Fruit fly (Drosophila melanogaster) whole organism, embryonic: ENCODE data around the gene CG7810.

Experiments
- Bgb ChIP-seq: fragments of 200-800 bp; sonication (Bioruptor generic); IDR thresholded peaks from 2 replicates; pipeline ENCODE4 v1.3.6; 2022; ENCODE audit warnings: missing biosample characterization, missing genetic modification characterization; ENCODE audit not compliant: partially characterized antibody
- CG10267 ChIP-seq: fragments of 200-800 bp; sonication (Bioruptor generic); optimal IDR thresholded peaks from 2 replicates; lab custom pipeline; 2018; ENCODE audit warnings: missing biosample characterization, mild to moderate bottlenecking, missing genetic modification characterization, moderate library complexity
- CG10274 ChIP-seq: fragments of 200-800 bp; sonication (Bioruptor generic); optimal IDR thresholded peaks from 3 replicates; lab custom pipeline; 2017; ENCODE audit warnings: missing biosample characterization, mild to moderate bottlenecking, missing genetic modification characterization
- CG10462 ChIP-seq: fragments of 200-800 bp; sonication (Bioruptor generic); optimal IDR thresholded peaks from 2 replicates; lab custom pipeline; 2016; ENCODE audit warnings: missing biosample characterization, missing genetic modification characterization
- CG10565 ChIP-seq: fragments of 200-800 bp; sonication (Bioruptor generic); optimal IDR thresholded peaks from 3 replicates; lab custom pipeline; 2016; ENCODE audit warnings: missing biosample characterization, mild to moderate bottlenecking, missing genetic modification characterization
- CG11093 ChIP-seq: fragments of 200-800 bp; sonication (Bioruptor generic); IDR thresholded peaks from 3 replicates; pipeline ENCODE4 v1.3.6; 2022; ENCODE audit warnings: missing biosample characterization, missing genetic modification characterization
- CG11456 ChIP-seq: fragments of 200-800 bp; sonication (Bioruptor generic); IDR thresholded peaks from 3 replicates; pipeline ENCODE4 v1.3.6; 2022; ENCODE audit warnings: missing biosample characterization, missing genetic modification characterization
- CG12769 ChIP-seq: fragments of 200-800 bp; sonication (Bioruptor generic); optimal IDR thresholded peaks from 2 replicates; lab custom pipeline; 2019; ENCODE audit warnings: missing biosample characterization, mild to moderate bottlenecking, missing genetic modification characterization, moderate library complexity
- CG13624 ChIP-seq: fragments of 200-800 bp; sonication (Bioruptor generic); optimal IDR thresholded peaks from 2 replicates; lab custom pipeline; 2016; ENCODE audit warnings: missing biosample characterization, missing genetic modification characterization
- CG14667 ChIP-seq: fragments of 200-800 bp; sonication (Bioruptor generic); IDR thresholded peaks from 2 replicates; pipeline ENCODE4 v1.3.6; 2022; ENCODE audit warnings: missing biosample characterization, missing genetic modification characterization
- CG15073 ChIP-seq: fragments of 200-800 bp; sonication (Bioruptor generic); optimal IDR thresholded peaks from 2 replicates; lab custom pipeline; 2016; ENCODE audit warnings: missing biosample characterization, missing genetic modification characterization
- CG1529 ChIP-seq: fragments of 200-800 bp; sonication (Bioruptor generic); optimal IDR thresholded peaks from 3 replicates; lab custom pipeline; 2018; ENCODE audit warnings: missing biosample characterization, missing genetic modification characterization
- CG1603 ChIP-seq: fragments of 200-800 bp; sonication (Bioruptor generic); optimal IDR thresholded peaks from 2 replicates; lab custom pipeline; 2019; ENCODE audit warnings: missing biosample characterization, mild to moderate bottlenecking, missing genetic modification characterization, moderate library complexity
- CG1647 ChIP-seq: fragments of 200-800 bp; sonication (Bioruptor generic); optimal IDR thresholded peaks from 3 replicates; lab custom pipeline; 2016; ENCODE audit warnings: missing biosample characterization, missing genetic modification characterization
- CG18476 ChIP-seq: fragments of 200-800 bp; sonication (Bioruptor generic); optimal IDR thresholded peaks from 2 replicates; lab custom pipeline; 2016; ENCODE audit warnings: missing biosample characterization, mild to moderate bottlenecking, missing genetic modification characterization
- CG31365 ChIP-seq: fragments of 200-800 bp; sonication (Bioruptor generic); optimal IDR thresholded peaks from 2 replicates; lab custom pipeline; 2018; ENCODE audit warnings: missing biosample characterization, mild to moderate bottlenecking, missing genetic modification characterization
- CG3281 ChIP-seq: fragments of 200-800 bp; sonication (Bioruptor generic); optimal IDR thresholded peaks from 3 replicates; lab custom pipeline; 2017; ENCODE audit warnings: missing biosample characterization, mild to moderate bottlenecking, missing genetic modification characterization
- CG4328 ChIP-seq: fragments of 200-800 bp; sonication (Bioruptor generic); optimal IDR thresholded peaks from 3 replicates; lab custom pipeline; 2017; ENCODE audit warnings: missing biosample characterization, missing genetic modification reagents, missing genetic modification characterization
- CG6683 ChIP-seq: fragments of 200-800 bp; sonication (Bioruptor generic); optimal IDR thresholded peaks from 2 replicates; lab custom pipeline; 2017; ENCODE audit warnings: missing biosample characterization, mild to moderate bottlenecking, missing genetic modification characterization, missing genetic modification reagents
- CG7556 ChIP-seq: fragments of 200-800 bp; sonication (Bioruptor generic); optimal IDR thresholded peaks from 2 replicates; lab custom pipeline; 2017; ENCODE audit warnings: missing biosample characterization, mild to moderate bottlenecking, missing genetic modification characterization
- CG9437 ChIP-seq: fragments of 200-800 bp; sonication (Bioruptor generic); optimal IDR thresholded peaks from 2 replicates; lab custom pipeline; 2018; ENCODE audit warnings: missing biosample characterization, mild to moderate bottlenecking, missing genetic modification characterization
- Dbx ChIP-seq: fragments of 200-800 bp; sonication (Bioruptor generic); IDR thresholded peaks from 3 replicates; pipeline ENCODE4 v1.3.6; 2022; ENCODE audit warnings: missing biosample characterization, missing genetic modification characterization
- Ets97D ChIP-seq: fragments of 200-800 bp; sonication (Bioruptor generic); optimal IDR thresholded peaks from 3 replicates; lab custom pipeline; 2016; ENCODE audit warnings: missing biosample characterization, missing genetic modification characterization
- HLH54F ChIP-seq: fragments of 200-800 bp; sonication (Bioruptor generic); optimal IDR thresholded peaks from 3 replicates; lab custom pipeline; 2016; ENCODE audit warnings: missing biosample characterization, missing genetic modification characterization
- Hand ChIP-seq: fragments of 200-800 bp; sonication (Bioruptor generic); optimal IDR thresholded peaks from 2 replicates; lab custom pipeline; 2017; ENCODE audit warnings: mild to moderate bottlenecking, missing biosample characterization, missing genetic modification reagents, missing genetic modification characterization
- Hey ChIP-seq: fragments of 200-800 bp; sonication (Bioruptor generic); optimal IDR thresholded peaks from 3 replicates; lab custom pipeline; 2018; ENCODE audit warnings: missing biosample characterization, mild to moderate bottlenecking, missing genetic modification characterization
- NC2α ChIP-seq: fragments of 200-800 bp; sonication (Bioruptor generic); optimal IDR thresholded peaks from 2 replicates; lab custom pipeline; 2016; ENCODE audit warnings: missing biosample characterization, missing genetic modification characterization
- NFAT ChIP-seq: fragments of 200-800 bp; sonication (Bioruptor generic); IDR thresholded peaks from 2 replicates; pipeline ENCODE4 v1.3.6; 2022; ENCODE audit warnings: missing biosample characterization, missing genetic modification characterization
- Sox100B ChIP-seq: fragments of 200-800 bp; sonication (Bioruptor generic); optimal IDR thresholded peaks from 3 replicates; lab custom pipeline; 2018; ENCODE audit warnings: missing biosample characterization, mild to moderate bottlenecking, missing genetic modification characterization
- Sry-β ChIP-seq: fragments of 200-800 bp; sonication (Bioruptor generic); optimal IDR thresholded peaks from 2 replicates; lab custom pipeline; 2018; ENCODE audit warnings: missing biosample characterization, mild to moderate bottlenecking, missing genetic modification characterization, moderate library complexity
- ab ChIP-seq: fragments of 200-800 bp; sonication (Bioruptor generic); optimal IDR thresholded peaks from 2 replicates; lab custom pipeline; 2016; ENCODE audit warnings: missing biosample characterization, missing genetic modification characterization
- amos ChIP-seq: fragments of 200-800 bp; sonication (Bioruptor generic); IDR thresholded peaks from 2 replicates; pipeline ENCODE4 v1.3.6; 2022; ENCODE audit warnings: missing biosample characterization, missing genetic modification characterization; ENCODE audit not compliant: partially characterized antibody
- ase ChIP-seq: fragments of 200-800 bp; sonication (Bioruptor generic); IDR thresholded peaks from 3 replicates; pipeline ENCODE4 v1.3.6; 2022; ENCODE audit warnings: missing biosample characterization, missing genetic modification characterization
- az2 ChIP-seq: fragments of 200-800 bp; sonication (Bioruptor generic); optimal IDR thresholded peaks from 3 replicates; lab custom pipeline; 2016; ENCODE audit warnings: missing biosample characterization, missing genetic modification characterization
- chif ChIP-seq, 2 experiments: fragments of 200-800 bp; sonication (Bioruptor generic); optimal IDR thresholded peaks; 3 replicates each; lab custom pipeline; 2016; ENCODE audit warnings: missing biosample characterization in 2 of 2, missing genetic modification characterization in 2 of 2
- dmrt11E ChIP-seq: fragments of 200-800 bp; sonication (Bioruptor generic); optimal IDR thresholded peaks from 3 replicates; lab custom pipeline; 2018; ENCODE audit warnings: missing biosample characterization, mild to moderate bottlenecking, missing genetic modification characterization, moderate library complexity
- gce ChIP-seq: fragments of 200-800 bp; sonication (Bioruptor generic); IDR thresholded peaks from 3 replicates; pipeline ENCODE4 v1.3.6; 2022; ENCODE audit warnings: missing biosample characterization, missing genetic modification characterization
- her ChIP-seq: fragments of 200-800 bp; sonication (Bioruptor generic); optimal IDR thresholded peaks from 2 replicates; lab custom pipeline; 2016; ENCODE audit warnings: missing biosample characterization, missing genetic modification characterization
- insv ChIP-seq, 2 experiments: fragments of 200-800 bp; sonication (Bioruptor generic); optimal IDR thresholded peaks; 3 replicates each; lab custom pipeline; 2016 to 2018; ENCODE audit warnings: missing biosample characterization in 2 of 2, missing genetic modification characterization in 2 of 2
- knrl ChIP-seq: fragments of 200-800 bp; sonication (Bioruptor generic); IDR thresholded peaks from 3 replicates; pipeline ENCODE4 v1.3.6; 2022; ENCODE audit warnings: missing biosample characterization, missing genetic modification characterization; ENCODE audit not compliant: partially characterized antibody
- lab ChIP-seq: fragments of 200-800 bp; sonication (Bioruptor generic); optimal IDR thresholded peaks from 3 replicates; lab custom pipeline; 2017; ENCODE audit warnings: missing biosample characterization, missing genetic modification characterization, mild to moderate bottlenecking, moderate library complexity, missing genetic modification reagents
- nerfin-2 ChIP-seq: fragments of 200-800 bp; sonication (Bioruptor generic); IDR thresholded peaks from 2 replicates; pipeline ENCODE4 v1.3.6; 2022; ENCODE audit warnings: missing biosample characterization, missing genetic modification characterization; ENCODE audit not compliant: partially characterized antibody
- pita ChIP-seq: fragments of 200-800 bp; sonication (Bioruptor generic); optimal IDR thresholded peaks from 2 replicates; lab custom pipeline; 2017; ENCODE audit warnings: missing biosample characterization, mild to moderate bottlenecking, missing genetic modification characterization
- pum ChIP-seq: fragments of 200-800 bp; sonication (Bioruptor generic); optimal IDR thresholded peaks from 2 replicates; lab custom pipeline; 2016; ENCODE audit warnings: missing biosample characterization, missing genetic modification characterization
- scrt ChIP-seq: fragments of 200-800 bp; sonication (Bioruptor generic); optimal IDR thresholded peaks from 2 replicates; lab custom pipeline; 2018; ENCODE audit warnings: missing biosample characterization, mild to moderate bottlenecking, missing genetic modification characterization, moderate library complexity
- sisA ChIP-seq: fragments of 200-800 bp; sonication (Bioruptor generic); IDR thresholded peaks from 2 replicates; pipeline ENCODE4 v1.3.6; 2022; ENCODE audit warnings: missing biosample characterization, missing genetic modification characterization
- tgo ChIP-seq: fragments of 200-800 bp; sonication (Bioruptor generic); IDR thresholded peaks from 3 replicates; pipeline ENCODE4 v1.3.6; 2022; ENCODE audit warnings: missing biosample characterization, missing genetic modification characterization
- tin ChIP-seq: fragments of 200-800 bp; sonication (Bioruptor generic); optimal IDR thresholded peaks from 3 replicates; lab custom pipeline; 2016; ENCODE audit warnings: missing biosample characterization, missing genetic modification characterization
- trem ChIP-seq: fragments of 200-800 bp; optimal IDR thresholded peaks from 3 replicates; lab custom pipeline; 2019; ENCODE audit warnings: missing biosample characterization, mild to moderate bottlenecking, missing genetic modification characterization, moderate library complexity
- vfl ChIP-seq: fragments of 200-800 bp; sonication (Bioruptor generic); optimal IDR thresholded peaks from 2 replicates; lab custom pipeline; 2016; ENCODE audit warnings: missing biosample characterization, missing genetic modification characterization

CG7810 gene

DNA sequence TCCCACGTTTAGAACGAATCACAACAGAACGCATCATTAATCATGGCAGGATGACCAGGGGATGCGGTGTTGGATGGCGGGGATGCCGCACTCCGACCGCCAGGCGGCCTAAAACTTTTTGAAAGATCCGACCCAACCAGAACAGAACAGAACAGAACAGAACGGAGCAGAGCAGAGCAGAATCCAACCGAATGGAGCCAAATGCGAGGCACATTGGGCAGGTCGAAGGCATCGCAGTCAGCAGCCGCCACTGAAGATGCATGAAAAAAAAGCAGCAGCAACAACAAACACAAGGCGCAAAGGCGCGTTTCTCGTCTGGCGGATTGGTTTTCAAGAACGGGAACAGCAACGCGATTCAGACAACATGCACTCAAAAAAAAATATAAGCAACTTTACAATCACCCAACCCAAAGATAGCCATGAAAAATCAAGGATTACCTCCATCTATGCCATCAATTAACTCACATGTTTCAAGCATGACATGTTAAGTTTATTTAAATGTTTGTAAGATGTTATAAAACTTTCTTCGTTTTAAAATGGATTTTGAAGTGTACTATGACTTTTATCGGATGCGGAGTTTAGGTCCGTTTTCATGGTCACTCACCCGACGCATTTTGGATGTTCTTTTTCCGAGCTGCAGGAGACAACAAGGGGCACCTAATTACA, 31.5 kb downstream of the CG7810 start (continued):
- TF ChIP-seq trem (tag; lab: Kevin White, UChicago) = peak; percentile 82
- TF ChIP-seq HLH54F (GFP tag; lab: Kevin White, UChicago) = peak; percentile 5
- TF ChIP-seq CG10274 (GFP tag; lab: Kevin White, UChicago) = no peak
- no peak for TF ChIP-seq Dbx
- TF ChIP-seq sisA (GFP tag; lab: Robert Waterston, UW) = peak; percentile 47
- TF ChIP-seq scrt (GFP tag; lab: Kevin White, UChicago) = peak; percentile 12
- TF ChIP-seq CG3281 (GFP tag; lab: Kevin White, UChicago) = no peak
- TF ChIP-seq CG31365 (tag; lab: Kevin White, UChicago) = no peak
- peak; percentile 50 for TF ChIP-seq CG18476 (GFP tag; lab: Kevin White, UChicago)
- TF ChIP-seq CG1529 = peak; percentile 52
- TF ChIP-seq CG12769 (tag; lab: Kevin White, UChicago) = no peak
- TF ChIP-seq her = no peak
- peak; percentile 63 for TF ChIP-seq CG7556 (GFP tag; lab: Kevin White, UChicago)
- peak; percentile 22 for TF ChIP-seq vfl (GFP tag; lab: Kevin White, UChicago)
- no peak for TF ChIP-seq Hey (tag; lab: Kevin White, UChicago)
- no peak for TF ChIP-seq Bgb (GFP tag; lab: Robert Waterston, UW)
- no peak for TF ChIP-seq CG6683 (GFP tag; lab: Kevin White, UChicago)
- peak; percentile 67 for TF ChIP-seq tin (GFP tag; lab: Kevin White, UChicago)
- TF ChIP-seq CG13624 = no peak
- TF ChIP-seq lab (GFP tag; lab: Kevin White, UChicago) = peak; percentile 18
- no peak for TF ChIP-seq ab (GFP tag; lab: Kevin White, UChicago)
- TF ChIP-seq dmrt11E (tag; lab: Kevin White, UChicago) = peak; percentile 95
- no peak for TF ChIP-seq pita (GFP tag; lab: Kevin White, UChicago)
- peak; percentile 78 for TF ChIP-seq CG1603 (tag; lab: Kevin White, UChicago)
- peak; percentile 24 for TF ChIP-seq CG1647
- TF ChIP-seq chif (GFP tag; optimal IDR thresholded peaks at IDR 0.05; lab: Kevin White, UChicago) = peak; percentile 45 to 78
- TF ChIP-seq tgo (GFP tag; lab: Robert Waterston, UW) = peak; percentile 33; the same call in 1 of the 3 replicates
- peak; percentile 49 for TF ChIP-seq Sox100B
- peak; percentile 24 for TF ChIP-seq Sry-β (GFP tag; lab: Kevin White, UChicago)
- TF ChIP-seq NC2α (GFP tag; lab: Kevin White, UChicago) = peak; percentile 31
- no peak for TF ChIP-seq amos (GFP tag; lab: Robert Waterston, UW)
- no peak for TF ChIP-seq knrl (GFP tag; lab: Robert Waterston, UW)
- no peak for TF ChIP-seq CG10565 (GFP tag; lab: Kevin White, UChicago)
- no peak for TF ChIP-seq Hand (GFP tag; lab: Kevin White, UChicago)
- no peak for TF ChIP-seq CG11456 (GFP tag; lab: Robert Waterston, UW)
- no peak for TF ChIP-seq CG15073 (GFP tag; lab: Kevin White, UChicago)
- no peak for TF ChIP-seq CG14667 (GFP tag; lab: Robert Waterston, UW)
- TF ChIP-seq az2 (GFP tag; lab: Kevin White, UChicago) = peak; percentile 72
- TF ChIP-seq ase = no peak
- no peak for TF ChIP-seq NFAT (GFP tag; lab: Robert Waterston, UW)
- TF ChIP-seq CG11093 (GFP tag; lab: Robert Waterston, UW) = no peak
- peak; percentile 27 for TF ChIP-seq Ets97D (GFP tag; lab: Kevin White, UChicago)
- TF ChIP-seq nerfin-2 (GFP tag; lab: Robert Waterston, UW) = no peak
- TF ChIP-seq pum (GFP tag; lab: Kevin White, UChicago) = peak; percentile 71
- TF ChIP-seq CG10462 (GFP tag; lab: Kevin White, UChicago) = peak; percentile 51
- TF ChIP-seq CG10267 = peak; percentile 80
- peak; percentile 6 for TF ChIP-seq CG9437 (GFP tag; lab: Kevin White, UChicago)
- TF ChIP-seq CG4328 (GFP tag; lab: Kevin White, UChicago) = no peak
- no peak for TF ChIP-seq gce (GFP tag; lab: Robert Waterston, UW)
- TF ChIP-seq insv (GFP tag; optimal IDR thresholded peaks at IDR 0.05; lab: Kevin White, UChicago) = no peak
